Fruit fly (Drosophila melanogaster) whole organism, embryonic: Measurements from ENCODE around the gene ball.
A peak's percentile ranks its signal among the peaks of the same experiment; 100 is the strongest.

Experiments
- Awh ChIP-seq: fragments of 200-800 bp; sonication (Bioruptor generic); IDR thresholded peaks from 2 replicates; pipeline ENCODE4, ENCODE4 v1.3.6; 2022; ENCODE audit warnings: missing biosample characterization, missing genetic modification characterization
- B-H1 ChIP-seq: fragments of 200-800 bp; sonication (Bioruptor generic); IDR thresholded peaks from 3 replicates; pipeline ENCODE4 v1.3.6; 2022; ENCODE audit warnings: missing biosample characterization, missing genetic modification characterization
- CG11093 ChIP-seq: fragments of 200-800 bp; sonication (Bioruptor generic); IDR thresholded peaks from 3 replicates; pipeline ENCODE4 v1.3.6; 2022; ENCODE audit warnings: missing biosample characterization, missing genetic modification characterization
- CG13287 ChIP-seq: fragments of 200-800 bp; sonication (Bioruptor generic); IDR thresholded peaks from 2 replicates; pipeline ENCODE4 v1.3.6; 2022; ENCODE audit warnings: missing biosample characterization, missing genetic modification characterization; ENCODE audit not compliant: partially characterized antibody
- CG13424 ChIP-seq: fragments of 200-800 bp; sonication (Bioruptor generic); optimal IDR thresholded peaks from 2 replicates; lab custom pipeline; 2019; ENCODE audit warnings: missing biosample characterization, mild to moderate bottlenecking, missing genetic modification characterization, moderate library complexity
- CG13624 ChIP-seq: fragments of 200-800 bp; sonication (Bioruptor generic); optimal IDR thresholded peaks from 2 replicates; lab custom pipeline; 2016; ENCODE audit warnings: missing biosample characterization, missing genetic modification characterization
- CG14014 ChIP-seq: fragments of 200-800 bp; sonication (Bioruptor generic); IDR thresholded peaks from 2 replicates; pipeline ENCODE4 v1.3.6; 2022; ENCODE audit warnings: missing biosample characterization, missing genetic modification characterization
- CG15011 ChIP-seq: fragments of 200-800 bp; sonication (Bioruptor generic); optimal IDR thresholded peaks from 3 replicates; lab custom pipeline; 2018; ENCODE audit warnings: missing biosample characterization, mild to moderate bottlenecking, missing genetic modification characterization
- CG15073 ChIP-seq: fragments of 200-800 bp; sonication (Bioruptor generic); optimal IDR thresholded peaks from 2 replicates; lab custom pipeline; 2016; ENCODE audit warnings: missing biosample characterization, missing genetic modification characterization
- CG16779 ChIP-seq: fragments of 200-800 bp; sonication (Bioruptor generic); IDR thresholded peaks from 2 replicates; pipeline ENCODE4 v1.3.6; 2022; ENCODE audit warnings: missing biosample characterization, missing genetic modification characterization
- CG16813 ChIP-seq: fragments of 200-800 bp; sonication (Bioruptor generic); IDR thresholded peaks from 3 replicates; pipeline ENCODE4 v1.3.6; 2022; ENCODE audit warnings: missing biosample characterization, missing genetic modification characterization; ENCODE audit not compliant: partially characterized antibody
- CG31388 ChIP-seq: fragments of 200-800 bp; sonication (Bioruptor generic); optimal IDR thresholded peaks from 2 replicates; lab custom pipeline; 2016; ENCODE audit warnings: missing biosample characterization, missing genetic modification characterization
- CG33557 ChIP-seq: fragments of 200-800 bp; sonication (Bioruptor generic); optimal IDR thresholded peaks from 2 replicates; lab custom pipeline; 2019; ENCODE audit warnings: missing biosample characterization, mild to moderate bottlenecking, missing genetic modification characterization, moderate library complexity
- CG4617 ChIP-seq: fragments of 200-800 bp; sonication (Bioruptor generic); optimal IDR thresholded peaks from 3 replicates; lab custom pipeline; 2016; ENCODE audit warnings: missing biosample characterization, missing genetic modification characterization, borderline replicate concordance
- CG5180 ChIP-seq: fragments of 200-800 bp; sonication (Bioruptor generic); optimal IDR thresholded peaks from 3 replicates; lab custom pipeline; 2017; ENCODE audit warnings: missing biosample characterization, missing genetic modification characterization, mild to moderate bottlenecking, moderate library complexity, missing genetic modification reagents
- CG6765 ChIP-seq: fragments of 200-800 bp; sonication (Bioruptor generic); optimal IDR thresholded peaks from 3 replicates; lab custom pipeline; 2017; ENCODE audit warnings: missing biosample characterization, mild to moderate bottlenecking, missing genetic modification characterization
- CG6791 ChIP-seq: fragments of 200-800 bp; sonication (Bioruptor generic); IDR thresholded peaks from 3 replicates; pipeline ENCODE4 v1.3.6; 2022; ENCODE audit warnings: missing biosample characterization, missing genetic modification characterization; ENCODE audit not compliant: partially characterized antibody
- CTCF ChIP-seq: fragments of 200-800 bp; sonication (Bioruptor generic); optimal IDR thresholded peaks from 2 replicates; lab custom pipeline; 2017; ENCODE audit warnings: missing biosample characterization, mild to moderate bottlenecking, missing genetic modification characterization, moderate library complexity
- Doc2 ChIP-seq: fragments of 200-800 bp; sonication (Bioruptor generic); IDR thresholded peaks from 2 replicates; pipeline ENCODE4 v1.3.6; 2022; ENCODE audit warnings: missing biosample characterization, missing genetic modification characterization
- E2f2 ChIP-seq: fragments of 200-800 bp; sonication (Bioruptor generic); IDR thresholded peaks from 2 replicates; pipeline ENCODE4 v1.3.6; 2022; ENCODE audit warnings: missing biosample characterization, missing genetic modification characterization
- Fer1 ChIP-seq: fragments of 200-800 bp; sonication (Bioruptor generic); optimal IDR thresholded peaks from 2 replicates; lab custom pipeline; 2017; ENCODE audit warnings: missing biosample characterization, mild to moderate bottlenecking, missing genetic modification characterization
- Gsc ChIP-seq: fragments of 200-800 bp; sonication (Bioruptor generic); IDR thresholded peaks from 2 replicates; pipeline ENCODE4 v1.3.6; 2022; ENCODE audit warnings: missing biosample characterization, missing genetic modification characterization
- HLH3B ChIP-seq: fragments of 200-800 bp; sonication (Bioruptor generic); IDR thresholded peaks from 2 replicates; pipeline ENCODE4 v1.3.6; 2022; ENCODE audit warnings: missing biosample characterization, missing genetic modification characterization
- Hey ChIP-seq: fragments of 200-800 bp; sonication (Bioruptor generic); optimal IDR thresholded peaks from 3 replicates; lab custom pipeline; 2018; ENCODE audit warnings: missing biosample characterization, mild to moderate bottlenecking, missing genetic modification characterization
- HmgD ChIP-seq: fragments of 200-800 bp; sonication (Bioruptor generic); optimal IDR thresholded peaks from 3 replicates; lab custom pipeline; 2016; ENCODE audit warnings: missing biosample characterization, missing genetic modification characterization
- Hr39 ChIP-seq: fragments of >200 bp; optimal IDR thresholded peaks from 2 replicates; lab custom pipeline; 2017
- Hr78 ChIP-seq, 2 experiments: fragments of 200-800 bp in 1 of 2; fragments of >200 bp in 1 of 2; sonication (Bioruptor generic) in 1 of 2; optimal IDR thresholded peaks; 2 replicates each; lab custom pipeline; 2017 to 2019; ENCODE audit warnings: missing biosample characterization in 2 of 2, missing genetic modification characterization in 2 of 2, mild to moderate bottlenecking in 1 of 2, moderate library complexity in 1 of 2
- Lim3 ChIP-seq: fragments of 200-800 bp; sonication (Bioruptor generic); IDR thresholded peaks from 2 replicates; pipeline ENCODE4 v1.3.6; 2022; ENCODE audit warnings: missing biosample characterization, missing genetic modification characterization
- MESR4 ChIP-seq: fragments of 200-800 bp; sonication (Bioruptor generic); optimal IDR thresholded peaks from 2 replicates; lab custom pipeline; 2018; ENCODE audit warnings: missing biosample characterization, mild to moderate bottlenecking, missing genetic modification characterization, moderate library complexity
- Oli ChIP-seq: fragments of 200-800 bp; sonication (Bioruptor generic); optimal IDR thresholded peaks from 2 replicates; lab custom pipeline; 2018; ENCODE audit warnings: missing biosample characterization, mild to moderate bottlenecking, missing genetic modification characterization, moderate library complexity
- Usf ChIP-seq: fragments of 200-800 bp; sonication (Bioruptor generic); optimal IDR thresholded peaks from 2 replicates; lab custom pipeline; 2017; ENCODE audit warnings: missing genotype, missing biosample characterization, missing genetic modification characterization
- amos ChIP-seq: fragments of 200-800 bp; sonication (Bioruptor generic); IDR thresholded peaks from 2 replicates; pipeline ENCODE4 v1.3.6; 2022; ENCODE audit warnings: missing biosample characterization, missing genetic modification characterization; ENCODE audit not compliant: partially characterized antibody
- ara ChIP-seq: fragments of 200-800 bp; sonication (Bioruptor generic); IDR thresholded peaks from 2 replicates; pipeline ENCODE4 v1.3.6; 2022; ENCODE audit warnings: missing biosample characterization, missing genetic modification characterization
- ash1 ChIP-seq: fragments of 200-800 bp; sonication (Bioruptor generic); optimal IDR thresholded peaks from 2 replicates; lab custom pipeline; 2018; ENCODE audit warnings: missing biosample characterization, mild to moderate bottlenecking, missing genetic modification characterization
- ci ChIP-seq: fragments of 200-800 bp; sonication (Bioruptor generic); IDR thresholded peaks from 3 replicates; pipeline ENCODE4 v1.3.6; 2022; ENCODE audit warnings: missing biosample characterization, missing genetic modification characterization
- dan ChIP-seq: fragments of 200-800 bp; sonication (Bioruptor generic); IDR thresholded peaks from 2 replicates; pipeline ENCODE4 v1.3.6; 2022; ENCODE audit warnings: missing biosample characterization, missing genetic modification characterization
- exex ChIP-seq: fragments of 200-800 bp; sonication (Bioruptor generic); optimal IDR thresholded peaks from 4 replicates; lab custom pipeline; 2018; ENCODE audit warnings: missing biosample characterization, mild to moderate bottlenecking, missing genetic modification characterization, moderate library complexity
- lmd ChIP-seq: fragments of 200-800 bp; sonication (Bioruptor generic); IDR thresholded peaks from 2 replicates; pipeline ENCODE4 v1.3.6; 2022; ENCODE audit warnings: missing biosample characterization, missing genetic modification characterization
- pan ChIP-seq, 4 experiments: fragments of >200 bp in 3 of 4; fragments of 200-800 bp in 1 of 4; sonication (Bioruptor generic) in 1 of 4; optimal IDR thresholded peaks in 3 of 4; IDR thresholded peaks in 1 of 4; 2 replicates each; pipeline versions ENCODE4 v1.3.6 to Lab custom; 2017 to 2022; ENCODE audit warnings: missing biosample characterization in 2 of 4, missing genetic modification characterization in 2 of 4, mixed read lengths in 1 of 4
- pnt ChIP-seq: fragments of 200-800 bp; sonication (Bioruptor generic); optimal IDR thresholded peaks from 3 replicates; lab custom pipeline; 2016; ENCODE audit warnings: missing biosample characterization, missing genetic modification characterization
- prd ChIP-seq, 3 experiments: fragments of >200 bp in 2 of 3; fragments of 200-800 bp in 1 of 3; sonication (Bioruptor generic) in 1 of 3; optimal IDR thresholded peaks in 2 of 3; IDR thresholded peaks in 1 of 3; 2 replicates in 2 of 3; 3 replicates in 1 of 3; pipeline versions ENCODE4 v1.3.6 to Lab custom; 2017 to 2022; ENCODE audit warnings: missing biosample characterization in 1 of 3, missing genetic modification characterization in 1 of 3
- rib ChIP-seq: fragments of 200-800 bp; sonication (Bioruptor generic); IDR thresholded peaks from 2 replicates; pipeline ENCODE4 v1.3.6; 2022; ENCODE audit warnings: missing biosample characterization, missing genetic modification characterization
- sim ChIP-seq: fragments of 200-800 bp; sonication (Bioruptor generic); IDR thresholded peaks from 2 replicates; pipeline ENCODE4 v1.3.6; 2022; ENCODE audit warnings: missing biosample characterization, missing genetic modification characterization
- sug ChIP-seq: fragments of 200-800 bp; optimal IDR thresholded peaks from 2 replicates; lab custom pipeline; 2019; ENCODE audit warnings: missing biosample characterization, mild to moderate bottlenecking, missing genetic modification characterization, moderate library complexity
- tap ChIP-seq: fragments of 200-800 bp; optimal IDR thresholded peaks from 3 replicates; lab custom pipeline; 2019; ENCODE audit warnings: missing biosample characterization, mild to moderate bottlenecking, missing genetic modification characterization, moderate library complexity
- tll ChIP-seq, 2 experiments: fragments of 200-800 bp in 1 of 2; fragments of >200 bp in 1 of 2; sonication (Bioruptor generic) in 1 of 2; optimal IDR thresholded peaks; 2 replicates each; lab custom pipeline; 2017 to 2019; ENCODE audit warnings: missing biosample characterization in 2 of 2, missing genetic modification characterization in 2 of 2, mild to moderate bottlenecking in 1 of 2, moderate library complexity in 1 of 2
- usp ChIP-seq: fragments of >200 bp; optimal IDR thresholded peaks from 2 replicates; lab custom pipeline; 2017; ENCODE audit warnings: missing biosample characterization, missing genetic modification characterization
- vfl ChIP-seq: fragments of 200-800 bp; sonication (Bioruptor generic); optimal IDR thresholded peaks from 2 replicates; lab custom pipeline; 2016; ENCODE audit warnings: missing biosample characterization, missing genetic modification characterization
- zf30C ChIP-seq: fragments of 200-800 bp; sonication (Bioruptor generic); optimal IDR thresholded peaks from 3 replicates; lab custom pipeline; 2018; ENCODE audit warnings: missing biosample characterization, mild to moderate bottlenecking, missing genetic modification characterization

ball gene

dm6 chr3R:26906711-26907510, 40.3 kb upstream of the ball start (continued):
- no peak for TF ChIP-seq dan (GFP tag; lab: Robert Waterston, UW)
- no peak for TF ChIP-seq CG15011 (GFP tag; lab: Kevin White, UChicago)
- TF ChIP-seq CG13424, result no peak
- TF ChIP-seq Hr78 (GFP tag; optimal IDR thresholded peaks at IDR 0.05; lab: Kevin White, UChicago), result no peak
- TF ChIP-seq Doc2, result no peak
- TF ChIP-seq tll (GFP tag; optimal IDR thresholded peaks at IDR 0.05; lab: Kevin White, UChicago), result no peak
- no peak for TF ChIP-seq exex
- TF ChIP-seq Usf (GFP tag; lab: Kevin White, UChicago), result no peak
- TF ChIP-seq ci (GFP tag; lab: Robert Waterston, UW), result no peak
- no peak for TF ChIP-seq CG16813 (GFP tag; lab: Robert Waterston, UW)
- TF ChIP-seq vfl, result no peak
- TF ChIP-seq Lim3 (GFP tag; lab: Robert Waterston, UW), result no peak
- TF ChIP-seq lmd (GFP tag; lab: Robert Waterston, UW), result peak; percentile 34; the same call in 1 of the 2 replicates
- 0 out of 2 replicates have a peak, but pooled peaks have one; percentile 6 for TF ChIP-seq E2f2
- TF ChIP-seq CG6765 (GFP tag; lab: Kevin White, UChicago), result no peak
- 0 out of 2 replicates have a peak, but pooled peaks have one; percentile 17 for TF ChIP-seq CG14014 (GFP tag; lab: Robert Waterston, UW)
- TF ChIP-seq sug (tag; lab: Kevin White, UChicago), result no peak
- no peak for TF ChIP-seq CG11093 (GFP tag; lab: Robert Waterston, UW)
- TF ChIP-seq pan (optimal IDR thresholded peaks at IDR 0.05; lab: Kevin White, UChicago), result no peak
- TF ChIP-seq pan (GFP tag; optimal IDR thresholded peaks at IDR 0.05 in 1 of 2, IDR thresholded peaks at IDR 0.05 in 1 of 2), result peak in 1 of 2 experiments; percentile 47
- TF ChIP-seq Gsc (GFP tag; lab: Robert Waterston, UW), result no peak
- no peak for TF ChIP-seq HLH3B
- no peak for TF ChIP-seq Hr39 (lab: Kevin White, UChicago)
- TF ChIP-seq zf30C (GFP tag; lab: Kevin White, UChicago), result no peak
- no peak for TF ChIP-seq pnt
- no peak for TF ChIP-seq ash1
- no peak for TF ChIP-seq CG16779 (GFP tag; lab: Robert Waterston, UW)
- no peak for TF ChIP-seq rib (GFP tag; lab: Robert Waterston, UW)
- no peak for TF ChIP-seq Hey (tag; lab: Kevin White, UChicago)
- no peak for TF ChIP-seq prd (optimal IDR thresholded peaks at IDR 0.05; lab: Kevin White, UChicago)
- peak; percentile 29; the same call in 1 of the 3 replicates for TF ChIP-seq prd (GFP tag; IDR thresholded peaks at IDR 0.05; lab: Robert Waterston, UW)
- no peak for TF ChIP-seq tap (tag; lab: Kevin White, UChicago)
- peak; percentile 20 for TF ChIP-seq CG13624
- TF ChIP-seq MESR4 (GFP tag; lab: Kevin White, UChicago), result no peak
- no peak for TF ChIP-seq Fer1 (GFP tag; lab: Kevin White, UChicago)
- TF ChIP-seq CG31388 (GFP tag; lab: Kevin White, UChicago), result no peak
- TF ChIP-seq CG4617 (GFP tag; lab: Kevin White, UChicago), result no peak
- no peak for TF ChIP-seq Oli (tag; lab: Kevin White, UChicago)
- TF ChIP-seq CG15073, result no peak
- no peak for TF ChIP-seq usp (GFP tag; lab: Kevin White, UChicago)
- no peak for TF ChIP-seq CG5180 (GFP tag; lab: Kevin White, UChicago)
- TF ChIP-seq sim (GFP tag; lab: Robert Waterston, UW), result no peak
- TF ChIP-seq amos (GFP tag; lab: Robert Waterston, UW), result 0 out of 2 replicates have a peak, but pooled peaks have one; percentile 8
- TF ChIP-seq B-H1 (GFP tag; lab: Robert Waterston, UW), result no peak
- TF ChIP-seq Awh (GFP tag; lab: Robert Waterston, UW), result no peak
- TF ChIP-seq ara (GFP tag; lab: Robert Waterston, UW), result no peak
- TF ChIP-seq CG6791 (GFP tag; lab: Robert Waterston, UW), result peak; percentile 19; the same call in 1 of the 3 replicates
- TF ChIP-seq CG33557, result no peak
- TF ChIP-seq CG13287 (GFP tag; lab: Robert Waterston, UW), result no peak
- no peak for TF ChIP-seq CTCF (GFP tag; lab: Kevin White, UChicago)
- TF ChIP-seq HmgD (GFP tag; lab: Kevin White, UChicago), result no peak
